Worm (Caenorhabditis elegans) whole organism, L2 larva: ENCODE results near the gene F14F3.5.

Source experiments
- F13H6.1 ChIP-seq: sonication (generic microtip); optimal IDR thresholded peaks from 2 replicates; lab custom pipeline; 2016; ENCODE audit warnings: missing genetic modification characterization, missing compliant biosample characterization
- dmd-4 ChIP-seq: sonication (generic microtip); optimal IDR thresholded peaks from 2 replicates; lab custom pipeline; 2017; ENCODE audit warnings: missing biosample characterization, missing genetic modification characterization
- snpc-4 ChIP-seq: fragments of 150-350 bp; optimal IDR thresholded peaks from 2 replicates; lab custom pipeline; 2014; ENCODE audit warnings: missing biosample characterization, missing genetic modification characterization
- unc-55 ChIP-seq: fragments of 150-350 bp; sonication (generic microtip); optimal IDR thresholded peaks from 3 replicates; lab custom pipeline; 2014; ENCODE audit warnings: missing biosample characterization, missing genetic modification reagents, missing genetic modification characterization
- zag-1 ChIP-seq: fragments of 150-350 bp; optimal IDR thresholded peaks from 2 replicates; lab custom pipeline; 2014; ENCODE audit warnings: missing biosample characterization, missing genetic modification characterization
- ztf-4 ChIP-seq: fragments of 150-350 bp; optimal IDR thresholded peaks from 2 replicates; lab custom pipeline; 2014; ENCODE audit warnings: missing biosample characterization, missing genetic modification characterization

- no peak for TF ChIP-seq dmd-4 (tag; lab: Kevin White, UChicago)
- TF ChIP-seq F13H6.1 (tag; lab: Kevin White, UChicago), result no peak
- no peak for TF ChIP-seq ztf-4 (tag; lab: Kevin White, UChicago)
- TF ChIP-seq snpc-4 (tag; lab: Kevin White, UChicago), result no peak
- TF ChIP-seq unc-55 (GFP tag; lab: Kevin White, UChicago), result no peak
- no peak for TF ChIP-seq zag-1 (tag; lab: Kevin White, UChicago)
These were observed 40.3 kb downstream of the F14F3.5 start, which contains the start of gene C33D3.4 for ce11 chrX:10488763-10489162.
